Worm (Caenorhabditis elegans): Measurements from ENCODE around the gene npr-20.

The npr-20 gene

ce11 chrII:8844465-8845126 is 20.4 kb downstream of the npr-20 start, which contains the start of gene F46C5.6 (continued):
- TF ChIP-seq odd-2 (tag; optimal IDR thresholded peaks at IDR 0.05) (no peak), pqm-1 (tag; optimal IDR thresholded peaks at IDR 0.05) (no peak), ceh-48 (tag; optimal IDR thresholded peaks at IDR 0.05) (no peak)

ce11 chrII:8839025-8839424 is 26.0 kb downstream of the npr-20 start, which contains the start of gene F46C5.7:
F46C5.7 (plus strand) TSS chrII:8839325.
- TF ChIP-seq hlh-30 (tag; optimal IDR thresholded peaks at IDR 0.05; ENCODE audit: insufficient read depth) (no peak), rnt-1 (tag; optimal IDR thresholded peaks at IDR 0.05) (no peak), ahr-1 (tag; optimal IDR thresholded peaks at IDR 0.05) (no peak), ceh-24 (tag; optimal IDR thresholded peaks at IDR 0.05) (no peak), sox-4 (tag; optimal IDR thresholded peaks at IDR 0.05) (no peak), elt-2 (tag; optimal IDR thresholded peaks at IDR 0.05) (no peak), madf-2 (tag; optimal IDR thresholded peaks at IDR 0.05) (no peak), ref-2 (tag; optimal IDR thresholded peaks at IDR 0.05) (no peak), ceh-19 (GFP tag; optimal IDR thresholded peaks at IDR 0.05) (no peak), unc-86 (tag; optimal IDR thresholded peaks at IDR 0.05) (no peak), nhr-11 (tag; optimal IDR thresholded peaks at IDR 0.05) (no peak), fkh-6 (tag; optimal IDR thresholded peaks at IDR 0.05) (no peak)

- TF ChIP-seq unc-42 (tag; optimal IDR thresholded peaks at IDR 0.05), result peak; percentile 58
- TF ChIP-seq tbx-2 (tag; optimal IDR thresholded peaks at IDR 0.05), result no peak
- no peak for TF ChIP-seq pqm-1 (tag; optimal IDR thresholded peaks at IDR 0.05)
Observed at ce11 chrII:8835857-8836256, 29.1 kb downstream of the npr-20 start, which contains the start of gene F46C5.4. F46C5.4 (plus strand) TSS chrII:8836078.

ce11 chrII:8832941-8833340 is 32.0 kb downstream of the npr-20 start:
- TF ChIP-seq che-1 (tag; optimal IDR thresholded peaks at IDR 0.05) (no peak), unc-42 (tag; optimal IDR thresholded peaks at IDR 0.05) (no peak), nfya-1 (tag; optimal IDR thresholded peaks at IDR 0.05) (no peak), zip-5 (tag; optimal IDR thresholded peaks at IDR 0.05) (no peak), K09A11.1 (tag; optimal IDR thresholded peaks at IDR 0.05; ENCODE audit: insufficient read depth) (no peak), ref-2 (tag; optimal IDR thresholded peaks at IDR 0.05) (no peak), ets-4 (tag; optimal IDR thresholded peaks at IDR 0.05) (no peak)

- TF ChIP-seq F13H6.1 (tag; optimal IDR thresholded peaks at IDR 0.05) (no peak), ceh-22 (tag; optimal IDR thresholded peaks at IDR 0.05) (no peak), ceh-48 (tag; optimal IDR thresholded peaks at IDR 0.05) (no peak), unc-42 (tag; optimal IDR thresholded peaks at IDR 0.05) (peak; percentile 63)
Observed at ce11 chrII:8830917-8831316, 34.1 kb downstream of the npr-20 start.

ce11 chrII:8829189-8829588 is 35.8 kb downstream of the npr-20 start, which contains the start of gene F46C5.2:
F46C5.2 (minus strand) TSS chrII:8829289.
- no peak for TF ChIP-seq fax-1 (tag; optimal IDR thresholded peaks at IDR 0.05)
- no peak for TF ChIP-seq ceh-14 (tag; optimal IDR thresholded peaks at IDR 0.05)
- TF ChIP-seq lim-6 (tag; optimal IDR thresholded peaks at IDR 0.05), result no peak
- no peak for TF ChIP-seq pros-1 (tag; optimal IDR thresholded peaks at IDR 0.05)
- TF ChIP-seq C38D4.7 (GFP tag; optimal IDR thresholded peaks at IDR 0.05), result no peak
- no peak for TF ChIP-seq nhr-11 (tag; optimal IDR thresholded peaks at IDR 0.05)
- TF ChIP-seq tbx-2 (tag; optimal IDR thresholded peaks at IDR 0.05), result no peak
- TF ChIP-seq ama-1 (optimal IDR thresholded peaks at IDR 0.05), result no peak
- no peak for TF ChIP-seq fkh-10 (GFP tag; optimal IDR thresholded peaks at IDR 0.05)
- TF ChIP-seq ceh-48 (tag; optimal IDR thresholded peaks at IDR 0.05), result no peak
- TF ChIP-seq F13H6.1 (tag; optimal IDR thresholded peaks at IDR 0.05), result no peak
- no peak for TF ChIP-seq ceh-34 (tag; optimal IDR thresholded peaks at IDR 0.05)
- no peak for TF ChIP-seq ztf-16 (tag; optimal IDR thresholded peaks at IDR 0.05)
- no peak for TF ChIP-seq pag-3 (tag; optimal IDR thresholded peaks at IDR 0.05; ENCODE audit: borderline replicate concordance)
- no peak for TF ChIP-seq npax-4 (tag; optimal IDR thresholded peaks at IDR 0.05)
- no peak for TF ChIP-seq syd-9 (tag; optimal IDR thresholded peaks at IDR 0.05)
- no peak for TF ChIP-seq hlh-6 (tag; optimal IDR thresholded peaks at IDR 0.05)
- no peak for TF ChIP-seq ets-4 (tag; optimal IDR thresholded peaks at IDR 0.05)
